Fruit fly (Drosophila melanogaster) whole organism, embryonic: ENCODE results near the gene CG6465.

Experiments used
- CG31441 ChIP-seq: fragments of 200-800 bp; sonication (Bioruptor generic); IDR thresholded peaks from 2 replicates; pipeline ENCODE4 v1.3.6; 2022; ENCODE audit warnings: missing biosample characterization, missing genetic modification characterization
- CG3726 ChIP-seq: fragments of 200-800 bp; sonication (Bioruptor generic); IDR thresholded peaks from 3 replicates; pipeline ENCODE4, ENCODE4 v1.3.6; 2022; ENCODE audit warnings: missing biosample characterization, missing genetic modification characterization
- CG4404 ChIP-seq: fragments of 200-800 bp; sonication (Bioruptor generic); IDR thresholded peaks from 2 replicates; pipeline ENCODE4 v1.3.6; 2022; ENCODE audit warnings: missing biosample characterization, missing genetic modification characterization
- ase ChIP-seq: fragments of 200-800 bp; sonication (Bioruptor generic); IDR thresholded peaks from 3 replicates; pipeline ENCODE4 v1.3.6; 2022; ENCODE audit warnings: missing biosample characterization, missing genetic modification characterization
- bigmax ChIP-seq: fragments of 200-800 bp; sonication (Bioruptor generic); optimal IDR thresholded peaks from 2 replicates; lab custom pipeline; 2018; ENCODE audit warnings: missing biosample characterization, mild to moderate bottlenecking, missing genetic modification characterization
- bsh ChIP-seq, 2 experiments: fragments of 200-800 bp; sonication (Bioruptor generic); optimal IDR thresholded peaks; 2 replicates each; lab custom pipeline; 2017 to 2018; ENCODE audit warnings: mild to moderate bottlenecking in 2 of 2, missing biosample characterization in 2 of 2, missing genetic modification characterization in 2 of 2, moderate library complexity in 1 of 2
- fd3F ChIP-seq: fragments of 200-800 bp; sonication (Bioruptor generic); optimal IDR thresholded peaks from 2 replicates; lab custom pipeline; 2018; ENCODE audit warnings: missing biosample characterization, mild to moderate bottlenecking, missing genetic modification characterization, moderate library complexity
- maf-S ChIP-seq: fragments of 200-800 bp; sonication (Bioruptor generic); optimal IDR thresholded peaks from 2 replicates; lab custom pipeline; 2016; ENCODE audit warnings: missing biosample characterization, missing genetic modification characterization
- sr ChIP-seq: fragments of 200-800 bp; sonication (Bioruptor generic); IDR thresholded peaks from 3 replicates; pipeline ENCODE4 v1.3.6; 2022; ENCODE audit warnings: missing biosample characterization, missing genetic modification characterization

DNA sequence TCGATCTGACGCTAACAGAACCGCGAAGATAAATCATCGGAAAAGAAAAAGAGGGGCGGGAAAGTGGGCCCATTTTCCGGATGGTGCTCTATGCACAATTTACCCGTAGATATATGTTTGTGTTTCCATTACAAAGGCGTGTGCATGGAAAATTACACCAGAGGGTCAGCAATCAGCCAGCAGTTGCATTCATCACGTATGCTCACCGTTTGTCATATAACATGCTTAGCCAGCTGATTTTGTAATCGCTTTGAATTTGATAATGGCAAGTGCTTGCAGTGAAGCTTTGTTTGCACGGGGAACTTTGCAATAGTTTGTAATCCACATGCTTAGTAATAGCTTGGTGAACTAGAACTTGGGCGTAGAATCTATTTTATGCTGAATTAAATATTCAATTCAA, 2.9 kb upstream of the CG6465 start:
- TF ChIP-seq CG31441 (GFP tag; lab: Robert Waterston, UW), result no peak
- TF ChIP-seq CG4404 (GFP tag; lab: Robert Waterston, UW), result no peak
- no peak for TF ChIP-seq sr
- TF ChIP-seq bsh (GFP tag; optimal IDR thresholded peaks at IDR 0.05; lab: Kevin White, UChicago), result no peak
- TF ChIP-seq bigmax (GFP tag; lab: Kevin White, UChicago), result no peak
- TF ChIP-seq ase (GFP tag; lab: Robert Waterston, UW), result no peak
- TF ChIP-seq CG3726 (GFP tag; lab: Robert Waterston, UW), result no peak
- TF ChIP-seq fd3F, result no peak
- TF ChIP-seq maf-S (GFP tag; lab: Kevin White, UChicago), result no peak
